Fruit fly (Drosophila melanogaster) whole organism, adult: Measurements from ENCODE around the gene GatB.

ENCODE experiments used
- CG11617 ChIP-seq: fragments of 200-800 bp; sonication (Bioruptor generic); optimal IDR thresholded peaks from 2 replicates; lab custom pipeline; 2017; ENCODE audit warnings: mild to moderate bottlenecking, missing biosample characterization, missing genetic modification reagents, missing genetic modification characterization
- CG12768 ChIP-seq: fragments of 200-800 bp; sonication (Bioruptor generic); optimal IDR thresholded peaks from 2 replicates; lab custom pipeline; 2017; ENCODE audit warnings: missing biosample characterization, missing genetic modification characterization, mild to moderate bottlenecking, moderate library complexity, missing genetic modification reagents
- CG14711 ChIP-seq: fragments of 200-800 bp; sonication (Bioruptor generic); optimal IDR thresholded peaks from 2 replicates; lab custom pipeline; 2018; ENCODE audit warnings: missing biosample characterization, mild to moderate bottlenecking, missing genetic modification characterization, moderate library complexity
- CG1620 ChIP-seq: fragments of 200-800 bp; sonication (Bioruptor generic); optimal IDR thresholded peaks from 2 replicates; lab custom pipeline; 2016; ENCODE audit warnings: missing biosample characterization, missing genetic modification characterization
- CG33017 ChIP-seq: fragments of 200-800 bp; sonication (Bioruptor generic); optimal IDR thresholded peaks from 2 replicates; lab custom pipeline; 2018; ENCODE audit warnings: missing biosample characterization, mild to moderate bottlenecking, missing genetic modification characterization, moderate library complexity
- CG5204 ChIP-seq: fragments of 200-800 bp; sonication (Bioruptor generic); optimal IDR thresholded peaks from 2 replicates; lab custom pipeline; 2016; ENCODE audit warnings: missing biosample characterization, missing genetic modification characterization
- CG7045 ChIP-seq: fragments of 200-800 bp; sonication (Bioruptor generic); optimal IDR thresholded peaks from 2 replicates; lab custom pipeline; 2017; ENCODE audit warnings: missing biosample characterization, mild to moderate bottlenecking, missing genetic modification characterization
- CG7101 ChIP-seq: fragments of 200-800 bp; sonication (Bioruptor generic); optimal IDR thresholded peaks from 2 replicates; lab custom pipeline; 2018; ENCODE audit warnings: missing biosample characterization, mild to moderate bottlenecking, missing genetic modification characterization, moderate library complexity
- Clk ChIP-seq: fragments of 200-800 bp; sonication (Bioruptor generic); optimal IDR thresholded peaks from 2 replicates; lab custom pipeline; 2017; ENCODE audit warnings: missing biosample characterization, missing genetic modification characterization
- Crg-1 ChIP-seq: fragments of 200-800 bp; sonication (Bioruptor generic); optimal IDR thresholded peaks from 2 replicates; lab custom pipeline; 2016; ENCODE audit warnings: missing biosample characterization, missing genetic modification characterization
- Hr96 ChIP-seq: fragments of 200-800 bp; sonication (Bioruptor generic); optimal IDR thresholded peaks from 2 replicates; lab custom pipeline; 2016; ENCODE audit warnings: missing biosample characterization, missing genetic modification characterization
- Mnt ChIP-seq: fragments of 200-800 bp; sonication (Bioruptor generic); optimal IDR thresholded peaks from 2 replicates; lab custom pipeline; 2016; ENCODE audit warnings: missing biosample characterization, mild to moderate bottlenecking, missing genetic modification characterization
- bab1 ChIP-seq: fragments of 200-800 bp; sonication (Bioruptor generic); optimal IDR thresholded peaks from 3 replicates; lab custom pipeline; 2019; ENCODE audit warnings: missing biosample characterization, mild to moderate bottlenecking, missing genetic modification characterization, moderate library complexity
- cic ChIP-seq: fragments of 200-800 bp; sonication (Bioruptor generic); optimal IDR thresholded peaks from 2 replicates; lab custom pipeline; 2017; ENCODE audit warnings: missing biosample characterization, mild to moderate bottlenecking, missing genetic modification characterization, moderate library complexity
- cnc ChIP-seq, 2 experiments: fragments of >200 bp; optimal IDR thresholded peaks; 2 replicates each; lab custom pipeline; 2017
- kay ChIP-seq: fragments of 200-800 bp; sonication (Bioruptor generic); peaks from one replicate; lab custom pipeline; 2016; ENCODE audit warnings: missing biosample characterization, missing genetic modification characterization, borderline replicate concordance
- ovo ChIP-seq: fragments of 200-800 bp; sonication (Bioruptor generic); optimal IDR thresholded peaks from 2 replicates; lab custom pipeline; 2016; ENCODE audit warnings: missing biosample characterization, missing genetic modification characterization
- pad ChIP-seq: fragments of 200-800 bp; sonication (Bioruptor generic); optimal IDR thresholded peaks from 3 replicates; lab custom pipeline; 2017; ENCODE audit warnings: missing biosample characterization, missing genetic modification characterization, mild to moderate bottlenecking, moderate library complexity, missing genetic modification reagents
- tj ChIP-seq: fragments of 200-800 bp; sonication (Bioruptor generic); optimal IDR thresholded peaks from 3 replicates; lab custom pipeline; 2017; ENCODE audit warnings: missing biosample characterization, mild to moderate bottlenecking, missing genetic modification characterization, moderate library complexity
- toe ChIP-seq: fragments of 200-800 bp; sonication (Bioruptor generic); optimal IDR thresholded peaks from 2 replicates; lab custom pipeline; 2016; ENCODE audit warnings: missing biosample characterization, missing genetic modification characterization

GatB gene

dm6 chr3R:24148838-24149237, 18.8 kb upstream of the GatB start, which contains the start of gene Slimp:
TSS of gene Slimp (minus strand) at chr3R:24148967.
- TF ChIP-seq Crg-1 (GFP tag; lab: Kevin White, UChicago) (peak; percentile 16), toe (peak; percentile 60), ovo (GFP tag; lab: Kevin White, UChicago) (no peak), CG1620 (GFP tag; lab: Kevin White, UChicago) (peak; percentile 7), bab1 (GFP tag; lab: Kevin White, UChicago) (peak; percentile 31), Mnt (peak; percentile 18), CG12768 (GFP tag; lab: Kevin White, UChicago) (peak; percentile 3), cnc (optimal IDR thresholded peaks at IDR 0.05; lab: Kevin White, UChicago) (no peak), kay (no peak), CG7045 (GFP tag; lab: Kevin White, UChicago) (no peak), pad (GFP tag; lab: Kevin White, UChicago) (peak; percentile 3), CG11617 (GFP tag; lab: Kevin White, UChicago) (peak; percentile 61), CG5204 (GFP tag; lab: Kevin White, UChicago) (peak; percentile 66), CG14711 (tag; lab: Kevin White, UChicago) (peak; percentile 18), CG7101 (tag; lab: Kevin White, UChicago) (peak; percentile 23), CG33017 (peak; percentile 22)

- no peak for TF ChIP-seq CG7045 (GFP tag; lab: Kevin White, UChicago)
- no peak for TF ChIP-seq Hr96
- TF ChIP-seq CG33017, result no peak
- TF ChIP-seq cnc (optimal IDR thresholded peaks at IDR 0.05; lab: Kevin White, UChicago), result no peak
- no peak for TF ChIP-seq pad (GFP tag; lab: Kevin White, UChicago)
Measured at dm6 chr3R:24144542-24144941, 14.5 kb upstream of the GatB start.

- TF ChIP-seq cic (GFP tag; lab: Kevin White, UChicago) (no peak), ovo (GFP tag; lab: Kevin White, UChicago) (no peak), Crg-1 (GFP tag; lab: Kevin White, UChicago) (no peak), Clk (GFP tag; lab: Kevin White, UChicago) (no peak), bab1 (GFP tag; lab: Kevin White, UChicago) (no peak), pad (GFP tag; lab: Kevin White, UChicago) (no peak), cnc (optimal IDR thresholded peaks at IDR 0.05; lab: Kevin White, UChicago) (no peak), Hr96 (no peak), CG1620 (GFP tag; lab: Kevin White, UChicago) (no peak), toe (no peak)
Measured at dm6 chr3R:24143779-24144178, 13.7 kb upstream of the GatB start.

- no peak for TF ChIP-seq tj (GFP tag; lab: Kevin White, UChicago)
- no peak for TF ChIP-seq cic (GFP tag; lab: Kevin White, UChicago)
- TF ChIP-seq cnc (optimal IDR thresholded peaks at IDR 0.05; lab: Kevin White, UChicago), result no peak
- TF ChIP-seq ovo (GFP tag; lab: Kevin White, UChicago), result no peak
- no peak for TF ChIP-seq CG11617 (GFP tag; lab: Kevin White, UChicago)
- no peak for TF ChIP-seq kay
- no peak for TF ChIP-seq bab1 (GFP tag; lab: Kevin White, UChicago)
- no peak for TF ChIP-seq CG7045 (GFP tag; lab: Kevin White, UChicago)
- no peak for TF ChIP-seq Mnt
- no peak for TF ChIP-seq CG12768 (GFP tag; lab: Kevin White, UChicago)
- no peak for TF ChIP-seq CG33017
- no peak for TF ChIP-seq toe
- TF ChIP-seq Crg-1 (GFP tag; lab: Kevin White, UChicago), result no peak
- no peak for TF ChIP-seq CG5204 (GFP tag; lab: Kevin White, UChicago)
Measured at dm6 chr3R:24143372-24143771, 13.3 kb upstream of the GatB start.

dm6 chr3R:24142971-24143370, 12.9 kb upstream of the GatB start:
- no peak for TF ChIP-seq cic (GFP tag; lab: Kevin White, UChicago)
- TF ChIP-seq bab1 (GFP tag; lab: Kevin White, UChicago), result no peak
- no peak for TF ChIP-seq tj (GFP tag; lab: Kevin White, UChicago)
- TF ChIP-seq CG1620 (GFP tag; lab: Kevin White, UChicago), result no peak
- TF ChIP-seq Crg-1 (GFP tag; lab: Kevin White, UChicago), result no peak
- TF ChIP-seq pad (GFP tag; lab: Kevin White, UChicago), result no peak
- TF ChIP-seq ovo (GFP tag; lab: Kevin White, UChicago), result no peak
- TF ChIP-seq CG33017, result no peak
- no peak for TF ChIP-seq CG5204 (GFP tag; lab: Kevin White, UChicago)
- TF ChIP-seq Hr96, result no peak

dm6 chr3R:24141013-24141592, 11.0 kb upstream of the GatB start, which contains the start of gene Kal1:
TSS of gene Kal1 (plus strand) at chr3R:24141395.
- TF ChIP-seq Mnt (peak; percentile 56), kay (peak; percentile 18), CG12768 (GFP tag; lab: Kevin White, UChicago) (peak; percentile 86), Hr96 (peak; percentile 45), cic (GFP tag; lab: Kevin White, UChicago) (peak; percentile 43), CG7045 (GFP tag; lab: Kevin White, UChicago) (peak; percentile 67), CG1620 (GFP tag; lab: Kevin White, UChicago) (peak; percentile 45), toe (peak; percentile 24), CG14711 (tag; lab: Kevin White, UChicago) (peak; percentile 88), CG5204 (GFP tag; lab: Kevin White, UChicago) (no peak), CG11617 (GFP tag; lab: Kevin White, UChicago) (peak; percentile 92), bab1 (GFP tag; lab: Kevin White, UChicago) (peak; percentile 97), pad (GFP tag; lab: Kevin White, UChicago) (peak; percentile 85), CG7101 (tag; lab: Kevin White, UChicago) (peak; percentile 93), ovo (GFP tag; lab: Kevin White, UChicago) (peak; percentile 23), Crg-1 (GFP tag; lab: Kevin White, UChicago) (peak; percentile 67), tj (GFP tag; lab: Kevin White, UChicago) (peak; percentile 88), cnc (optimal IDR thresholded peaks at IDR 0.05; lab: Kevin White, UChicago) (no peak), Clk (GFP tag; lab: Kevin White, UChicago) (peak; percentile 51), CG33017 (peak; percentile 92)
